Worm (Caenorhabditis elegans) whole organism, L4/young adult: ENCODE results near the gene R12B2.6.

Source experiments
- W03F9.2 ChIP-seq: fragments of 150-350 bp; optimal IDR thresholded peaks from 2 replicates; lab custom pipeline; 2014; ENCODE audit warnings: missing biosample characterization, missing genetic modification characterization
- him-1 ChIP-seq: sonication (generic microtip); optimal IDR thresholded peaks from 2 replicates; lab custom pipeline; 2016; ENCODE audit warnings: missing genotype, missing genetic modification reagents, missing genetic modification characterization, missing compliant biosample characterization

DNA sequence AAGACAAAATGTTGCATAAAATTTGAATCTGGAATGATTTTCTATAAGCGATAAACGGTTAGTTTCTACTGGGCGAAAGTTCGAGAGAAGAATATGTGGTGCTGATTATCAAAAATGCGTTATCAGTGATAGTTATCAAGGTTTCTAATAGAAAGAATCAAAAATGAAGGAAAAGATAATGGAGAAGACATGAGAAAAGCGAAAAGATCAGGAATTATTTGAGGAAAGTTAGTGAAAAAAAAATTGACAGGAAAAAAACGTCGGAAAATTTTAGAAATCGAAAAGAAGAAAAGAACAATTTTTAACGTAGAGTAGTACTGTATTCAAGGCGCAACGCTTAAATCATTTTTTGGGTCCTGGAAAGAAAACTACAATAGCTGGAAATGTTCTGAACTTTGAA lies 29.8 kb upstream of the R12B2.6 start, which contains the start of gene dnpp-1:
- peak; percentile 16 for TF ChIP-seq W03F9.2 (tag; lab: Kevin White, UChicago)
- TF ChIP-seq him-1 (tag; lab: Kevin White, UChicago), result no peak
